Fruit fly (Drosophila melanogaster): ENCODE results near the gene CG43725.

CG43725 gene

DNA sequence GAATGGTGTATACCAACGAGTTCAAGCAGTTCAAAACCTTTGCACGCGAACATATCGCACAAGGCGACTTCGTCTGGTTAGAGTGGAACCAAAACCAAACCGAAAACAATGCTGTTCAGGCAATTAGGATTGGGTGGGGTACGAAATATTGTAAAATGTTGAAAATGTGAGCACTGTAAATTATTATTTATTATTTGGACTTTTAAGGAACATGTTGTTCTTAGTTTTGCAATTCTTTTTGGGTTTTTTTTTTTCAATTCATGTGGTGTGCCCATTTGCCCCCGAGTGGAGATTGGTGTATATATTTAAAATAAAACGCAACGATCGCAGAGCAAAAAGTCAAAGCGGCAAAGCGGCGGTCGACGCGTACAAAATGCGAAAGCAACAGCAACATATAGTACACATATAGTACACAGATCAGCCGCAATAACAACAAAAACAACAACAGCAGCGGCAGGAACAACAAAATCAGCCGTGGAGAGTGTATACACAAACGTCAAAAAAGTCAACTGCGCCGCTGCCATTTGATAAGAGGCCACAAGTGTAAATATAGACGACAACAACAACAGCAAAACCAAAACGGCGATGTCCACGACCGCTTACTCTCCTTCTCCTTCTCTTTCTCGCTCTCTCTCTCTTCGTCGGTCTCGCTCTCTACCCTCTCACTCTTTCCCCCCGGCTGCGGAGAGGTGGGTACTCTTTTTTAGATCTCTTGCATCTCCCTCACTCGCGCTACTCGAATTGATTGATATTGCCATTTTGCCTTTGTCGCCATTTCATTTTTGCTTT lies 30.4 kb upstream of the CG43725 start (continued):
- no peak for TF ChIP-seq GATAe (GFP tag; conservative IDR thresholded peaks at IDR 0.05)
- TF ChIP-seq Hr3 (GFP tag; optimal IDR thresholded peaks at IDR 0.05): no peak
- TF ChIP-seq Ets97D (GFP tag; optimal IDR thresholded peaks at IDR 0.05): no peak
- TF ChIP-seq z (GFP tag; IDR thresholded peaks at IDR 0.05): no peak
- TF ChIP-seq CG13894 (tag; optimal IDR thresholded peaks at IDR 0.05): no peak
- no peak for TF ChIP-seq usp (GFP tag; optimal IDR thresholded peaks at IDR 0.05)
- no peak for TF ChIP-seq psq (GFP tag; optimal IDR thresholded peaks at IDR 0.05)
- no peak for TF ChIP-seq CG10979 (tag; optimal IDR thresholded peaks at IDR 0.05)
- no peak for TF ChIP-seq p53 (GFP tag; optimal IDR thresholded peaks at IDR 0.05)
- TF ChIP-seq knrl (GFP tag; IDR thresholded peaks at IDR 0.05; ENCODE audit: partially characterized antibody): no peak
- TF ChIP-seq Myb (GFP tag; optimal IDR thresholded peaks at IDR 0.05): no peak
- no peak for TF ChIP-seq CG16779 (GFP tag; IDR thresholded peaks at IDR 0.05)
- no peak; the same call in 2 of the 3 replicates for TF ChIP-seq H15 (GFP tag; IDR thresholded peaks at IDR 0.05)
- TF ChIP-seq B-H2 (GFP tag; optimal IDR thresholded peaks at IDR 0.05): no peak
- peak; percentile 72 for TF ChIP-seq nau (GFP tag; optimal IDR thresholded peaks at IDR 0.05)
- peak; percentile 78 for TF ChIP-seq Med (GFP tag)
- TF ChIP-seq hth (optimal IDR thresholded peaks at IDR 0.05): no peak
- TF ChIP-seq E2f2 (GFP tag; IDR thresholded peaks at IDR 0.05): peak; percentile 18; the same call in 1 of the 2 replicates
- TF ChIP-seq CG7745 (tag; optimal IDR thresholded peaks at IDR 0.05): no peak
- no peak for TF ChIP-seq ash1 (GFP tag; optimal IDR thresholded peaks at IDR 0.05)
- no peak for TF ChIP-seq en (GFP tag; optimal IDR thresholded peaks at IDR 0.05)
- no peak; the same call in 1 of the 2 replicates for TF ChIP-seq CG10321 (GFP tag; IDR thresholded peaks at IDR 0.05)
- peak; percentile 43 for TF ChIP-seq Side (GFP tag; optimal IDR thresholded peaks at IDR 0.05)
- TF ChIP-seq pfk (GFP tag; optimal IDR thresholded peaks at IDR 0.05): peak; percentile 36
- TF ChIP-seq Elba2 (GFP tag; optimal IDR thresholded peaks at IDR 0.05): no peak
- TF ChIP-seq Eip74EF (GFP tag; optimal IDR thresholded peaks at IDR 0.05): no peak
- peak in 1 of 2 experiments; percentile 28 for TF ChIP-seq Hr51 (GFP tag; optimal IDR thresholded peaks at IDR 0.05)
- TF ChIP-seq Sin3A (optimal IDR thresholded peaks at IDR 0.05): no peak
- TF ChIP-seq sd (tag; optimal IDR thresholded peaks at IDR 0.05): no peak
- peak; percentile 1 for TF ChIP-seq CG12744 (GFP tag; optimal IDR thresholded peaks at IDR 0.05)
- TF ChIP-seq otp (GFP tag; IDR thresholded peaks at IDR 0.05): peak; percentile 18; the same call in 1 of the 3 replicates
- no peak for TF ChIP-seq CG6791 (GFP tag; IDR thresholded peaks at IDR 0.05; ENCODE audit: partially characterized antibody)
- TF ChIP-seq Dll (GFP tag; IDR thresholded peaks at IDR 0.05; ENCODE audit: partially characterized antibody): no peak
- no peak for TF ChIP-seq CG2116 (GFP tag; optimal IDR thresholded peaks at IDR 0.05)
- no peak for TF ChIP-seq salm (tag; optimal IDR thresholded peaks at IDR 0.05)
- peak; percentile 36; the same call in 1 of the 2 replicates for TF ChIP-seq Ptx1 (GFP tag; IDR thresholded peaks at IDR 0.05)
- TF ChIP-seq Nf-YC (tag; optimal IDR thresholded peaks at IDR 0.05): no peak
- TF ChIP-seq Scr (GFP tag; IDR thresholded peaks at IDR 0.05; ENCODE audit: partially characterized antibody): no peak
- no peak for TF ChIP-seq CG17361 (GFP tag; IDR thresholded peaks at IDR 0.05)
- peak; percentile 68 for TF ChIP-seq CG2678 (tag; optimal IDR thresholded peaks at IDR 0.05)
- TF ChIP-seq CG13775 (GFP tag; optimal IDR thresholded peaks at IDR 0.05): peak; percentile 19
- peak; percentile 46 for TF ChIP-seq Xrp1 (GFP tag; IDR thresholded peaks at IDR 0.05)
- peak; percentile 45; the same call in 2 of the 3 replicates for TF ChIP-seq tgo (GFP tag; IDR thresholded peaks at IDR 0.05)
- peak; percentile 7 for TF ChIP-seq CG8281 (tag; optimal IDR thresholded peaks at IDR 0.05)
- no peak for TF ChIP-seq bigmax (GFP tag; optimal IDR thresholded peaks at IDR 0.05)
- no peak for TF ChIP-seq CG11560 (tag; IDR thresholded peaks at IDR 0.05)
- no peak for TF ChIP-seq CG18011 (GFP tag; optimal IDR thresholded peaks at IDR 0.05)
- no peak for TF ChIP-seq CG16863 (GFP tag; optimal IDR thresholded peaks at IDR 0.05)
- peak; percentile 72 for TF ChIP-seq MTF-1 (GFP tag; optimal IDR thresholded peaks at IDR 0.05; ENCODE audit: borderline replicate concordance)
